Worm (Caenorhabditis elegans): ENCODE measurements around the gene mpz-1.

DNA sequence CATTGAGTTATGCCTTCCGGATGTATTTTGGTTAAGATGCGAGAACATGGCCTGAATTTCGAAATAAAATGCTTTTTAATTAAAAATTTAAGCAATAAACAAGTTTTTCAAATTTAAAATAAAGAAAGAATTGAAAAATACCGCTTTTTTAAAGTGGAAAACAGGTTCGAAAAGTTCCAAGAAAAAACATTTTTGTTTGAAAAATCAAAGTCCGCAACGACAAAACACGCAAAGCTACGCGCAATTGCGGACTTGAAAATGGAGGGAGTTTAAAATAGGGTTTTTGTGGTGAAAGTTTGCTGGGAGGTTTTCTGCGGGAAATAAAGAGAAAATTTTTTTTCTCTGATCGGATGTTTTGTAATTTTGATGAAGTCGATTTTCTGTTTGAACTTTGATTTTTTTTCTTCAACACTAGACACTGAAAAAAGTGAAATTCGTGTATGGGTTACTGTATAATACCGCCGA is 20.5 kb upstream of the mpz-1 start, which contains the start of gene npp-19:
- no peak for TF ChIP-seq unc-62 (GFP tag; optimal IDR thresholded peaks at IDR 0.05)
- TF ChIP-seq R02D3.7 (tag; optimal IDR thresholded peaks at IDR 0.05) = peak; percentile 42
- TF ChIP-seq lin-39 (tag; optimal IDR thresholded peaks at IDR 0.05) = no peak
- no peak for TF ChIP-seq sma-9 (GFP tag; optimal IDR thresholded peaks at IDR 0.05)
- TF ChIP-seq sma-9 (tag; optimal IDR thresholded peaks at IDR 0.05) = no peak
- TF ChIP-seq elt-1 (tag; optimal IDR thresholded peaks at IDR 0.05) = no peak
- no peak for TF ChIP-seq nhr-10 (tag; optimal IDR thresholded peaks at IDR 0.05)
- no peak for TF ChIP-seq ama-1 (optimal IDR thresholded peaks at IDR 0.05)
- TF ChIP-seq gmeb-1 (tag; optimal IDR thresholded peaks at IDR 0.05) = peak; percentile 99
